Worm (Caenorhabditis elegans) whole organism, L1 larva: ENCODE results near the gene mpz-3.

ENCODE experiments used
- efl-1 ChIP-seq, 4 experiments: fragments of 150-350 bp; optimal IDR thresholded peaks in 3 of 4; peaks in 1 of 4; 1 replicate in 1 of 4; 2 replicates in 3 of 4; lab custom pipeline; 2014; ENCODE audit warnings: missing biosample characterization in 2 of 4, missing genetic modification characterization in 2 of 4, missing genetic modification reagents in 2 of 4
- nhr-28 ChIP-seq: fragments of 150-350 bp; optimal IDR thresholded peaks from 2 replicates; lab custom pipeline; 2014; ENCODE audit warnings: missing biosample characterization, missing genetic modification characterization

mpz-3 gene

DNA sequence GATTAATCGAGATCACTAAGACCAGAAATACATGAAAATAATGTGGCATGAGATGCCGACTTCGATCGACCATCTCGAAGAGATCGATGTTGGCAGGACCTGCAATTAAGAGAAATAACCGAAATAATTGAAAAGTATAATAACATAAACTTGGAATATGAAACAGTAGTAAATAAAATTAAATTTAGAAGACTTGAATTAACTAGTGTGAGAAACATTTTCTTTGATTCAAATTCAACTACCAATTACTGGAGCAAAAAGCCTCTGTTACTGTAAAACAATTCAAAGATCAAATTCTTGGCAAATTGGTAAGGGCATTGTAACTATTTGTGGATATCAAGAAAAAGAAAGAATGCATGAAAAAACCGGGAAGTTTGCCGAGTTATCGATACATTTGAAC, 51.3 kb downstream of the mpz-3 start, which contains the start of gene R05G9R.1:
Gene R05G9R.1 (minus strand): TSS at position 101 of the 400 bp plus-strand sequence.
- TF ChIP-seq nhr-28 (tag; lab: Kevin White, UChicago) (no peak), efl-1 (optimal IDR thresholded peaks at IDR 0.05; lab: Kevin White, UChicago) (no peak), efl-1 (GFP tag; optimal IDR thresholded peaks at IDR 0.05 in 1 of 2; lab: Kevin White, UChicago) (peak in 1 of 2 experiments; percentile 9)
- TF ChIP-seq, all 84 proteins: peak for 1
